Worm (Caenorhabditis elegans) whole organism, L2 larva: ENCODE measurements around the gene clec-33.

Experiments used
- F13H6.1 ChIP-seq: sonication (generic microtip); optimal IDR thresholded peaks from 2 replicates; lab custom pipeline; 2016; ENCODE audit warnings: missing genetic modification characterization, missing compliant biosample characterization
- R02D3.7 ChIP-seq: fragments of 150-350 bp; optimal IDR thresholded peaks from 2 replicates; lab custom pipeline; 2014; ENCODE audit warnings: missing biosample characterization, missing genetic modification characterization
- aly-2 ChIP-seq: fragments of 150-350 bp; optimal IDR thresholded peaks from 2 replicates; lab custom pipeline; 2014; ENCODE audit warnings: missing biosample characterization, missing genetic modification characterization
- ama-1 ChIP-seq: fragments of 150-350 bp; optimal IDR thresholded peaks from 2 replicates; lab custom pipeline; 2018; ENCODE audit warnings: inconsistent platforms
- blmp-1 ChIP-seq: sonication (generic microtip); optimal IDR thresholded peaks from 2 replicates; lab custom pipeline; 2017; ENCODE audit warnings: missing genetic modification characterization, mild to moderate bottlenecking, missing compliant biosample characterization, antibody characterized with exemption, moderate library complexity; ENCODE audit not compliant: insufficient read depth
- dmd-4 ChIP-seq: sonication (generic microtip); optimal IDR thresholded peaks from 2 replicates; lab custom pipeline; 2017; ENCODE audit warnings: missing biosample characterization, missing genetic modification characterization
- elt-3 ChIP-seq: sonication (generic microtip); optimal IDR thresholded peaks from 2 replicates; lab custom pipeline; 2017; ENCODE audit warnings: missing biosample characterization, missing genetic modification characterization
- lin-13 ChIP-seq: fragments of 150-350 bp; optimal IDR thresholded peaks from 2 replicates; lab custom pipeline; 2014; ENCODE audit warnings: missing biosample characterization, missing genetic modification reagents, missing genetic modification characterization
- nhr-23 ChIP-seq: fragments of 150-350 bp; optimal IDR thresholded peaks from 2 replicates; lab custom pipeline; 2014; ENCODE audit warnings: missing biosample characterization, missing genetic modification reagents, missing genetic modification characterization
- nhr-77 ChIP-seq: fragments of 150-350 bp; optimal IDR thresholded peaks from 2 replicates; lab custom pipeline; 2014; ENCODE audit warnings: missing biosample characterization, missing genetic modification characterization
- skn-1 ChIP-seq: sonication (generic microtip); optimal IDR thresholded peaks from 2 replicates; lab custom pipeline; 2017; ENCODE audit warnings: missing biosample characterization, missing genetic modification characterization
- unc-39 ChIP-seq: fragments of 150-350 bp; optimal IDR thresholded peaks from 2 replicates; lab custom pipeline; 2014; ENCODE audit warnings: missing biosample characterization, missing genetic modification characterization
- unc-62 ChIP-seq: fragments of 150-350 bp; optimal IDR thresholded peaks from 2 replicates; lab custom pipeline; 2014; ENCODE audit warnings: missing biosample characterization, missing genetic modification reagents, missing genetic modification characterization
- ztf-1 ChIP-seq: fragments of 200-800 bp; sonication (Bioruptor generic); conservative IDR thresholded peaks from 2 replicates; pipeline ENCODE4 v1.3.6; 2022; ENCODE audit warnings: missing genetic modification characterization, missing compliant biosample characterization

ce11 chrV:16821270-16821737, 48.3 kb downstream of the clec-33 start, which contains the start of gene T20B3.14:
- TF ChIP-seq unc-39, result no peak
- no peak for TF ChIP-seq nhr-23 (tag; lab: Kevin White, UChicago)
- TF ChIP-seq unc-62 (GFP tag; lab: Kevin White, UChicago), result no peak
- TF ChIP-seq skn-1 (tag; lab: Kevin White, UChicago), result no peak
- no peak for TF ChIP-seq elt-3 (tag; lab: Kevin White, UChicago)
- TF ChIP-seq blmp-1, result no peak
- no peak for TF ChIP-seq ztf-1 (GFP tag; lab: Robert Waterston, UW)
- no peak for TF ChIP-seq lin-13 (GFP tag; lab: Kevin White, UChicago)
- no peak for TF ChIP-seq nhr-77
- TF ChIP-seq dmd-4 (tag; lab: Kevin White, UChicago), result no peak
- TF ChIP-seq aly-2 (tag; lab: Kevin White, UChicago), result no peak
- no peak for TF ChIP-seq R02D3.7 (tag; lab: Kevin White, UChicago)
- no peak for TF ChIP-seq F13H6.1 (tag; lab: Kevin White, UChicago)
- no peak for TF ChIP-seq ama-1 (lab: Kevin White, UChicago)
